Fruit fly (Drosophila melanogaster): ENCODE data around the gene CG10479.

Gene CG10479

DNA sequence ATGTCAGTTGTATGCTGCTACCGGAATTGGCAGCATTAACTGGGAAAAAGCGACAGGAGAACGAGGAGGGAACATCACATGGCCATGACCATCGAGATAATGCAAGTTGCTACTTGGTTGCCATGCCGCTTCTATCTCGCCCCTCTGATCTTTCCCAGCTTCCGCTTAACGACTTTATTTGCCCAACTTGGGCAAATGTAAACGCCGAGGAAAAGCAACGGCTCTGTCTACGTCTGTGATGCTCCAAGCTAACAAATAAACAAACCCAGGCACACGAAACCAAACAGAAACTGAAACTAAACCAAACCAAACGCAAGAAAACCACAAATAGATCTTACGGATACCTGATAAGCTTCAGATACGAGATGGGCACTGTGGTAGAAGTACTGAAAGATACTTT lies 16.4 kb upstream of the CG10479 start (continued):
- TF ChIP-seq tap (tag; optimal IDR thresholded peaks at IDR 0.05): no peak
- no peak for TF ChIP-seq dysf (GFP tag; IDR thresholded peaks at IDR 0.05)
- TF ChIP-seq tll (GFP tag; optimal IDR thresholded peaks at IDR 0.05): no peak
- TF ChIP-seq CG2116 (GFP tag; optimal IDR thresholded peaks at IDR 0.05): no peak
- TF ChIP-seq ATbp (GFP tag; optimal IDR thresholded peaks at IDR 0.05): peak; percentile 64
- TF ChIP-seq bcd (GFP tag; optimal IDR thresholded peaks at IDR 0.05): no peak
- no peak for TF ChIP-seq CG15514 (GFP tag; optimal IDR thresholded peaks at IDR 0.05)
- TF ChIP-seq HLH54F (GFP tag; optimal IDR thresholded peaks at IDR 0.05): no peak
- TF ChIP-seq D (optimal IDR thresholded peaks at IDR 0.05): no peak
- no peak for TF ChIP-seq D (GFP tag; optimal IDR thresholded peaks at IDR 0.05)
- TF ChIP-seq ci (GFP tag; IDR thresholded peaks at IDR 0.05): peak; percentile 55; the same call in 2 of the 3 replicates
- no peak for TF ChIP-seq CG13894 (tag; optimal IDR thresholded peaks at IDR 0.05)
- TF ChIP-seq CG12236 (GFP tag; optimal IDR thresholded peaks at IDR 0.05): no peak
- TF ChIP-seq CG12769 (tag; optimal IDR thresholded peaks at IDR 0.05): no peak
- no peak for TF ChIP-seq nau (GFP tag; optimal IDR thresholded peaks at IDR 0.05)
- no peak for TF ChIP-seq ems (GFP tag; optimal IDR thresholded peaks at IDR 0.05)
- no peak for TF ChIP-seq CG9215 (GFP tag; IDR thresholded peaks at IDR 0.05)
- peak; percentile 29 for TF ChIP-seq CG17568 (GFP tag; optimal IDR thresholded peaks at IDR 0.05)
- no peak for TF ChIP-seq Sry-δ (GFP tag; optimal IDR thresholded peaks at IDR 0.05)
- 0 out of 2 replicates have a peak, but pooled peaks have one; percentile 11 for TF ChIP-seq CG10321 (GFP tag; IDR thresholded peaks at IDR 0.05)
- TF ChIP-seq Bgb (GFP tag; IDR thresholded peaks at IDR 0.05; ENCODE audit: partially characterized antibody): no peak
- TF ChIP-seq Sry-β (GFP tag; optimal IDR thresholded peaks at IDR 0.05): no peak
- TF ChIP-seq CG1602 (GFP tag; optimal IDR thresholded peaks at IDR 0.05): no peak
- TF ChIP-seq Oli (tag; optimal IDR thresholded peaks at IDR 0.05): peak; percentile 30
- TF ChIP-seq CG11560 (tag; IDR thresholded peaks at IDR 0.05): no peak
- TF ChIP-seq CG1024 (GFP tag; IDR thresholded peaks at IDR 0.05): no peak
- no peak for TF ChIP-seq TFAM (GFP tag; optimal IDR thresholded peaks at IDR 0.05)
- no peak for TF ChIP-seq pum (GFP tag; optimal IDR thresholded peaks at IDR 0.05)
- TF ChIP-seq CG30020 (tag; optimal IDR thresholded peaks at IDR 0.05): no peak
- no peak for TF ChIP-seq cas (GFP tag; IDR thresholded peaks at IDR 0.05)
- TF ChIP-seq MTF-1 (GFP tag; optimal IDR thresholded peaks at IDR 0.05; ENCODE audit: borderline replicate concordance): peak; percentile 1
- peak; percentile 4 for TF ChIP-seq Asciz (GFP tag; optimal IDR thresholded peaks at IDR 0.05)
- no peak for TF ChIP-seq nerfin-2 (GFP tag; IDR thresholded peaks at IDR 0.05; ENCODE audit: partially characterized antibody)
- TF ChIP-seq Chrac-16 (GFP tag; optimal IDR thresholded peaks at IDR 0.05): no peak
- no peak for TF ChIP-seq Blimp-1 (GFP tag; optimal IDR thresholded peaks at IDR 0.05)
- TF ChIP-seq Atf-2 (GFP tag; optimal IDR thresholded peaks at IDR 0.05): no peak
- no peak for TF ChIP-seq grn (GFP tag; optimal IDR thresholded peaks at IDR 0.05)
- TF ChIP-seq CG15696 (tag; optimal IDR thresholded peaks at IDR 0.05): peak; percentile 3
- TF ChIP-seq zen2 (GFP tag; IDR thresholded peaks at IDR 0.05; ENCODE audit: partially characterized antibody): no peak
- TF ChIP-seq hbn (GFP tag; IDR thresholded peaks at IDR 0.05; ENCODE audit: partially characterized antibody): no peak
- TF ChIP-seq Sox100B (GFP tag; optimal IDR thresholded peaks at IDR 0.05): no peak
- TF ChIP-seq CG3995 (GFP tag; optimal IDR thresholded peaks at IDR 0.05): no peak
- TF ChIP-seq lilli (GFP tag; optimal IDR thresholded peaks at IDR 0.05): no peak
- no peak for TF ChIP-seq PHDP (tag; optimal IDR thresholded peaks at IDR 0.05)
- no peak for TF ChIP-seq bab2 (GFP tag; optimal IDR thresholded peaks at IDR 0.05)
- no peak for TF ChIP-seq CG31365 (tag; optimal IDR thresholded peaks at IDR 0.05)
- TF ChIP-seq wdn (GFP tag; IDR thresholded peaks at IDR 0.05): no peak
- peak; percentile 38 for TF ChIP-seq CG3407 (GFP tag; optimal IDR thresholded peaks at IDR 0.05)
- peak; percentile 16 for TF ChIP-seq dmrt11E (tag; optimal IDR thresholded peaks at IDR 0.05)
- no peak for TF ChIP-seq inv (GFP tag; IDR thresholded peaks at IDR 0.05; ENCODE audit: partially characterized antibody)
- TF ChIP-seq Rx (GFP tag; IDR thresholded peaks at IDR 0.05): no peak

Data from whole organism, embryonic.